Worm (Caenorhabditis elegans): ENCODE measurements around the gene F07D3.3.

Gene F07D3.3

ce11 chrV:9414516-9414915 lies 48.0 kb downstream of the F07D3.3 start, which contains the start of gene F36D4.4:
TSS of gene F36D4.4 (minus strand) at chrV:9414616.
- TF ChIP-seq ceh-9 (tag; optimal IDR thresholded peaks at IDR 0.05) (no peak), ceh-30 (tag; optimal IDR thresholded peaks at IDR 0.05) (no peak), ceh-48 (tag; optimal IDR thresholded peaks at IDR 0.05) (no peak), npax-4 (tag; optimal IDR thresholded peaks at IDR 0.05) (no peak), tbx-7 (tag; optimal IDR thresholded peaks at IDR 0.05) (no peak), ceh-19 (GFP tag; optimal IDR thresholded peaks at IDR 0.05) (no peak), ceh-18 (tag; optimal IDR thresholded peaks at IDR 0.05) (no peak), Y22D7AL.16 (tag; optimal IDR thresholded peaks at IDR 0.05) (no peak), tbx-2 (tag; optimal IDR thresholded peaks at IDR 0.05) (no peak), pag-3 (tag; optimal IDR thresholded peaks at IDR 0.05; ENCODE audit: borderline replicate concordance) (no peak), elt-2 (tag; optimal IDR thresholded peaks at IDR 0.05) (no peak), zip-5 (tag; optimal IDR thresholded peaks at IDR 0.05) (no peak), fkh-10 (GFP tag; optimal IDR thresholded peaks at IDR 0.05) (no peak), hlh-30 (tag; optimal IDR thresholded peaks at IDR 0.05; ENCODE audit: insufficient read depth) (no peak), ref-2 (tag; optimal IDR thresholded peaks at IDR 0.05) (no peak), ahr-1 (tag; optimal IDR thresholded peaks at IDR 0.05) (no peak), nhr-11 (tag; optimal IDR thresholded peaks at IDR 0.05) (no peak), ceh-14 (tag; optimal IDR thresholded peaks at IDR 0.05) (no peak), unc-55 (GFP tag; optimal IDR thresholded peaks at IDR 0.05) (no peak)

Data from whole organism, late embryonic.